Fruit fly (Drosophila melanogaster): ENCODE results near the gene RluA-2.

RluA-2 gene

DNA sequence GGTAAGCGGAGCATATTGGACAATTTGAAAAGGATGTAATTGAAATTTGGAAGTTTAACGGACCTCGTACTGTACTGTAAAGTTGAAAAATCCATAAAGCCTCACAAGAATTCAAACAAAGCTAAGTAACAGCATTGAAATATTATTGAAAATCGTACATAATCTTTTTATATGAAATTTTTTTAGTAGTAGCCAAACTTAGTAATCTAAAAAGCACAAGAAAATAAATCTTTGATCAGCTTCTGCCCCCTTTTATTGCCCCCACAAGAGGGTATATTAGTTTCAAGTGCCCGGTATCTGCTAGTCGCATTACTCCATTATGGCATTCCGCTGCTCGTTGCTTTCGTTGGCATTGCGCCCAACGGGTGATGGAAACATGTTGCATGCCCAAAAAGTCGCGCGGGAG, 10.0 kb upstream of the RluA-2 start (continued):
- TF ChIP-seq pnt (GFP tag; optimal IDR thresholded peaks at IDR 0.05): peak; percentile 35
- no peak; the same call in 1 of the 2 replicates for TF ChIP-seq danr (GFP tag; IDR thresholded peaks at IDR 0.05)
- TF ChIP-seq ap (GFP tag; IDR thresholded peaks at IDR 0.05): no peak
- TF ChIP-seq jumu (GFP tag; optimal IDR thresholded peaks at IDR 0.05): peak; percentile 53
- TF ChIP-seq TFAM (GFP tag; optimal IDR thresholded peaks at IDR 0.05): peak; percentile 36
- TF ChIP-seq ranshi (GFP tag; IDR thresholded peaks at IDR 0.05): 0 out of 2 replicates have a peak, but pooled peaks have one; percentile 20
- peak; percentile 97 for TF ChIP-seq Ets65A (GFP tag)
- no peak for TF ChIP-seq sc (optimal IDR thresholded peaks at IDR 0.05)
- TF ChIP-seq sc (GFP tag; optimal IDR thresholded peaks at IDR 0.05): peak; percentile 56
- TF ChIP-seq Ptx1 (GFP tag; IDR thresholded peaks at IDR 0.05): peak; percentile 76
- TF ChIP-seq gem (tag; optimal IDR thresholded peaks at IDR 0.05): peak; percentile 73
- peak; percentile 15 for TF ChIP-seq CG10462 (GFP tag; optimal IDR thresholded peaks at IDR 0.05)
- TF ChIP-seq E2f2 (GFP tag; IDR thresholded peaks at IDR 0.05): 0 out of 2 replicates have a peak, but pooled peaks have one; percentile 30
- no peak for TF ChIP-seq sr (GFP tag; IDR thresholded peaks at IDR 0.05)
- TF ChIP-seq Hr39 (optimal IDR thresholded peaks at IDR 0.05): no peak
- no peak for TF ChIP-seq HLH54F (GFP tag; optimal IDR thresholded peaks at IDR 0.05)
- TF ChIP-seq BtbVII (GFP tag; optimal IDR thresholded peaks at IDR 0.05): peak; percentile 46
- TF ChIP-seq mam (GFP tag; optimal IDR thresholded peaks at IDR 0.05): peak; percentile 44
- peak; percentile 27 for TF ChIP-seq CG8359 (GFP tag; optimal IDR thresholded peaks at IDR 0.05; ENCODE audit: borderline replicate concordance)
- peak; percentile 78 for TF ChIP-seq Xrp1 (GFP tag; IDR thresholded peaks at IDR 0.05)
- peak; percentile 60 for TF ChIP-seq az2 (GFP tag; optimal IDR thresholded peaks at IDR 0.05)
- TF ChIP-seq dmrt11E (tag; optimal IDR thresholded peaks at IDR 0.05): peak; percentile 53
- peak; percentile 89 for TF ChIP-seq nmo (GFP tag; optimal IDR thresholded peaks at IDR 0.05)
- 0 out of 3 replicates have a peak, but pooled peaks have one; percentile 27 for TF ChIP-seq CG34422 (GFP tag; IDR thresholded peaks at IDR 0.05)
- peak; percentile 69 for TF ChIP-seq CG7556 (GFP tag; optimal IDR thresholded peaks at IDR 0.05)
- no peak for TF ChIP-seq CG7987 (GFP tag; optimal IDR thresholded peaks at IDR 0.05)
- TF ChIP-seq Max (GFP tag; optimal IDR thresholded peaks at IDR 0.05): peak; percentile 58
- no peak for TF ChIP-seq zen2 (GFP tag; IDR thresholded peaks at IDR 0.05; ENCODE audit: partially characterized antibody)
- no peak for TF ChIP-seq pzg (GFP tag; optimal IDR thresholded peaks at IDR 0.05)
- no peak for TF ChIP-seq Dip3 (GFP tag; optimal IDR thresholded peaks at IDR 0.05)
- peak; percentile 64; the same call in 3 of the 4 replicates for TF ChIP-seq Gug (GFP tag; IDR thresholded peaks at IDR 0.05)
- TF ChIP-seq CG12104 (GFP tag; optimal IDR thresholded peaks at IDR 0.05): peak; percentile 57
- no peak for TF ChIP-seq CG3995 (GFP tag; optimal IDR thresholded peaks at IDR 0.05)
- TF ChIP-seq CG12155 (GFP tag; optimal IDR thresholded peaks at IDR 0.05): peak; percentile 14
- TF ChIP-seq CG6689 (GFP tag; IDR thresholded peaks at IDR 0.05): peak; percentile 84
- TF ChIP-seq CG9817 (tag; optimal IDR thresholded peaks at IDR 0.05): peak; percentile 10
- TF ChIP-seq CG18764 (GFP tag; optimal IDR thresholded peaks at IDR 0.05): peak; percentile 1
- TF ChIP-seq bowl (GFP tag; IDR thresholded peaks at IDR 0.05): no peak
- peak; percentile 66 for TF ChIP-seq Camta (GFP tag; optimal IDR thresholded peaks at IDR 0.05)
- peak; percentile 28 for TF ChIP-seq Mes4 (GFP tag; optimal IDR thresholded peaks at IDR 0.05)
- TF ChIP-seq ara (GFP tag; IDR thresholded peaks at IDR 0.05): peak; percentile 63; the same call in 1 of the 2 replicates
- peak; percentile 65 for TF ChIP-seq CG6254 (GFP tag; optimal IDR thresholded peaks at IDR 0.05)
- no peak for TF ChIP-seq br (optimal IDR thresholded peaks at IDR 0.05)
- TF ChIP-seq nom (GFP tag; optimal IDR thresholded peaks at IDR 0.05): no peak
- no peak for TF ChIP-seq Trl (optimal IDR thresholded peaks at IDR 0.05)
- TF ChIP-seq Trl (GFP tag; optimal IDR thresholded peaks at IDR 0.05): peak; percentile 55
- peak; percentile 62 for TF ChIP-seq ttk (GFP tag; IDR thresholded peaks at IDR 0.05)
- peak; percentile 45 for TF ChIP-seq ATbp (GFP tag; optimal IDR thresholded peaks at IDR 0.05)
- TF ChIP-seq h (optimal IDR thresholded peaks at IDR 0.05): no peak
- TF ChIP-seq gce (GFP tag; IDR thresholded peaks at IDR 0.05): no peak
- peak; percentile 28 for TF ChIP-seq CG10274 (GFP tag; optimal IDR thresholded peaks at IDR 0.05)
- peak; percentile 52 to 56 for TF ChIP-seq dpn (GFP tag; optimal IDR thresholded peaks at IDR 0.05)
- TF ChIP-seq CG14965 (GFP tag; optimal IDR thresholded peaks at IDR 0.05; ENCODE audit: borderline replicate concordance): peak; percentile 29
